Fruit fly (Drosophila melanogaster) whole organism, pupa: ENCODE data around the gene Jhbp15.

ENCODE experiments used
- CG10348 ChIP-seq: fragments of 200-800 bp; sonication (Bioruptor generic); IDR thresholded peaks from 2 replicates; pipeline ENCODE4 v1.3.6; 2022; ENCODE audit warnings: missing biosample characterization, missing genetic modification characterization
- CG12605 ChIP-seq: fragments of 200-800 bp; sonication (Bioruptor generic); IDR thresholded peaks from 2 replicates; pipeline ENCODE4 v1.3.6; 2022; ENCODE audit warnings: missing biosample characterization, missing genetic modification characterization
- CG13204 ChIP-seq: fragments of 200-800 bp; sonication (Bioruptor generic); optimal IDR thresholded peaks from 2 replicates; lab custom pipeline; 2018; ENCODE audit warnings: missing biosample characterization, mild to moderate bottlenecking, missing genetic modification characterization, moderate library complexity
- CG14655 ChIP-seq: fragments of 200-800 bp; sonication (Bioruptor generic); optimal IDR thresholded peaks from 3 replicates; lab custom pipeline; 2017; ENCODE audit warnings: mild to moderate bottlenecking, missing biosample characterization, missing genetic modification reagents, missing genetic modification characterization
- CG15710 ChIP-seq: fragments of 200-800 bp; sonication (Bioruptor generic); optimal IDR thresholded peaks from 2 replicates; lab custom pipeline; 2018; ENCODE audit warnings: missing biosample characterization, mild to moderate bottlenecking, missing genetic modification characterization, moderate library complexity
- CG17806 ChIP-seq: fragments of 200-800 bp; sonication (Bioruptor generic); optimal IDR thresholded peaks from 2 replicates; lab custom pipeline; 2018; ENCODE audit warnings: missing biosample characterization, mild to moderate bottlenecking, missing genetic modification characterization, moderate library complexity
- CG32121 ChIP-seq: fragments of 200-800 bp; sonication (Bioruptor generic); IDR thresholded peaks from 2 replicates; pipeline ENCODE4 v1.3.6; 2022; ENCODE audit warnings: missing biosample characterization, missing genetic modification characterization
- CG34367 ChIP-seq: fragments of 200-800 bp; sonication (Bioruptor generic); optimal IDR thresholded peaks from 2 replicates; lab custom pipeline; 2018; ENCODE audit warnings: missing biosample characterization, mild to moderate bottlenecking, missing genetic modification characterization
- CG4496 ChIP-seq: fragments of 200-800 bp; sonication (Bioruptor generic); IDR thresholded peaks from 3 replicates; pipeline ENCODE4 v1.3.6; 2022; ENCODE audit warnings: missing biosample characterization, missing genetic modification characterization
- CG8159 ChIP-seq: fragments of 200-800 bp; sonication (Bioruptor generic); optimal IDR thresholded peaks from 3 replicates; lab custom pipeline; 2018; ENCODE audit warnings: missing biosample characterization, mild to moderate bottlenecking, missing genetic modification characterization, moderate library complexity
- CG8301 ChIP-seq: fragments of 200-800 bp; sonication (Bioruptor generic); optimal IDR thresholded peaks from 2 replicates; lab custom pipeline; 2018; ENCODE audit warnings: missing biosample characterization, mild to moderate bottlenecking, missing genetic modification characterization
- CG9948 ChIP-seq: fragments of 200-800 bp; sonication (Bioruptor generic); optimal IDR thresholded peaks from 2 replicates; lab custom pipeline; 2018; ENCODE audit warnings: missing biosample characterization, mild to moderate bottlenecking, missing genetic modification characterization, moderate library complexity
- D1 ChIP-seq: fragments of 200-800 bp; sonication (Bioruptor generic); optimal IDR thresholded peaks from 2 replicates; lab custom pipeline; 2018; ENCODE audit warnings: missing biosample characterization, mild to moderate bottlenecking, missing genetic modification characterization, moderate library complexity
- EcR ChIP-seq: fragments of 200-800 bp; sonication (Bioruptor generic); optimal IDR thresholded peaks from 3 replicates; lab custom pipeline; 2019; ENCODE audit warnings: missing biosample characterization, missing genetic modification characterization, mild to moderate bottlenecking, moderate library complexity, missing genetic modification reagents
- Ets98B ChIP-seq: fragments of 200-800 bp; sonication (Bioruptor generic); IDR thresholded peaks from 2 replicates; pipeline ENCODE4 v1.3.6; 2022; ENCODE audit warnings: missing biosample characterization, missing genetic modification characterization
- Pif1A ChIP-seq: fragments of 200-800 bp; sonication (Bioruptor generic); optimal IDR thresholded peaks from 3 replicates; lab custom pipeline; 2016; ENCODE audit warnings: missing biosample characterization, missing genetic modification characterization
- Pif1B ChIP-seq: fragments of 200-800 bp; sonication (Bioruptor generic); optimal IDR thresholded peaks from 3 replicates; lab custom pipeline; 2016; ENCODE audit warnings: missing biosample characterization, missing genetic modification characterization
- Snoo ChIP-seq: fragments of 200-800 bp; sonication (Bioruptor generic); optimal IDR thresholded peaks from 3 replicates; lab custom pipeline; 2017; ENCODE audit warnings: missing biosample characterization, mild to moderate bottlenecking, missing genetic modification characterization, inconsistent platforms
- fd96Ca ChIP-seq: fragments of 200-800 bp; sonication (Bioruptor generic); IDR thresholded peaks from 3 replicates; pipeline ENCODE4 v1.3.6; 2022; ENCODE audit warnings: missing biosample characterization, missing genetic modification characterization
- gl ChIP-seq: fragments of 200-800 bp; sonication (Bioruptor generic); optimal IDR thresholded peaks from 2 replicates; lab custom pipeline; 2018; ENCODE audit warnings: missing biosample characterization, mild to moderate bottlenecking, missing genetic modification characterization
- rn ChIP-seq: fragments of 200-800 bp; sonication (Bioruptor generic); IDR thresholded peaks from 2 replicates; pipeline ENCODE4 v1.3.6; 2022; ENCODE audit warnings: missing biosample characterization, missing genetic modification characterization

Jhbp15 gene

DNA sequence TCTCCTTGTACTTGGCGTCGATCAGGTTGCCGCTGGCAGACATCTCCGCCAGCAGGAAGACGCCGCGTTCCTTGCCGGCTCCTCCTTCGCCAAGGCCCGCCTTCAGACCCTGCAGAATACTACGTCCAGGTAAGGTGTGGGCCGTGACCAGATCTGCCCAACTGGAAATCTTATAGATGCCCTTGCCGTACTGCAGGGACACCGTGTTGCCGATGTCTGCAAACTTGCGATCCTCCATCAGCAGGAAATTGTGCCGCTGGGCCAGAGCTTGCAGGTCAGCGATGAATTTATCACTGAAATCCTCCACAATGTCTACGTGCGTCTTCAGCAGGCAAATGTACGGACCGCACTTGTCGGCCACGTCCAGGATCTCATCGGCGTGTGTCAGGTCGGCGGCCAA, 20.5 kb upstream of the Jhbp15 start:
- TF ChIP-seq CG15710: no peak
- no peak for TF ChIP-seq CG34367 (tag; lab: Kevin White, UChicago)
- no peak for TF ChIP-seq CG32121
- no peak for TF ChIP-seq CG12605
- no peak for TF ChIP-seq CG4496
- TF ChIP-seq gl (tag; lab: Kevin White, UChicago): no peak
- no peak for TF ChIP-seq CG14655
- TF ChIP-seq Pif1A (GFP tag; lab: Kevin White, UChicago): no peak
- no peak for TF ChIP-seq rn
- TF ChIP-seq CG8159 (tag; lab: Kevin White, UChicago): no peak
- no peak for TF ChIP-seq Pif1B
- TF ChIP-seq D1 (tag; lab: Kevin White, UChicago): no peak
- no peak for TF ChIP-seq CG13204 (GFP tag; lab: Kevin White, UChicago)
- no peak for TF ChIP-seq fd96Ca (GFP tag; lab: Robert Waterston, UW)
- TF ChIP-seq CG9948: no peak
- TF ChIP-seq CG8301 (tag; lab: Kevin White, UChicago): no peak
- no peak for TF ChIP-seq Snoo (tag; lab: Kevin White, UChicago)
- TF ChIP-seq CG17806 (tag; lab: Kevin White, UChicago): no peak

DNA sequence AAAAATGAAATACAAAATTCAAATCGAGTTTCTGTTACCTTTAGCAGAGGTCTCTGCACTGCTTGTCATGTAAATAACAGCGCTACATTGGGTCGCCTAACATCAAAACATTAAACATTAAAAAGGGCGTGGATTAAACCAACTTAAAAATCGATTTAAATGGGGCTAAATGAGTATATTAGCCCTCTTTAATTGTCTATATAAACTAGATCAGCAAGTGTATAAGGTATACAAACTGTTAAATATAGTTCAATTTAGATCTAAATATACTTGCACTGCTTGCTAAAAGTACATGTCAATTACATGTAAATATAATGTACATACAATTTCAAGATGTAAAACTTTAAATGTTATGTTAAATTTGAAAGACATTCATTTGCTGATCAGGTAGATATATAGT, 19.0 kb upstream of the Jhbp15 start:
- TF ChIP-seq CG4496 (no peak), CG14655 (no peak), Ets98B (no peak), CG12605 (no peak), D1 (tag; lab: Kevin White, UChicago) (peak; percentile 58), CG15710 (no peak), Pif1B (no peak), CG8301 (tag; lab: Kevin White, UChicago) (no peak), rn (no peak)

DNA sequence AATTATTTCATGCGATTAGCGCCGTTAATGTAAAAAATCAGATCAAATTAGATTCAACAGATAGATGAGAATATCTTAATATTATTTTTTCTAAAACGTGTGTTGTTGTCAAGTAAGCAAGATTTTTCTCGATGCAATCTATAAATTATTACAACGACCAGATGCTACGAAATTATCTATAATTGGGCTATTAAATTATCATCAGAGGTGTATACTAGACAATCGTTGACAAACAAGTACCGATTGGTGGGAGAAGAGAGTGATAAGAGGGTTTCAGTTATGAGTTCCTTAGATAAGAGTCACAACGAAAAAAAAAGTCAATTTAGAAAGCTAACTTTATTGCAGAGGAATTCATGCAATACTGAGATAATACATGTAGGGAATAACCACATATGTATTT, 16.8 kb upstream of the Jhbp15 start:
- no peak for TF ChIP-seq CG17806 (tag; lab: Kevin White, UChicago)
- no peak for TF ChIP-seq CG12605
- TF ChIP-seq CG34367 (tag; lab: Kevin White, UChicago): no peak
- TF ChIP-seq CG8301 (tag; lab: Kevin White, UChicago): no peak
- no peak for TF ChIP-seq CG9948
- no peak for TF ChIP-seq gl (tag; lab: Kevin White, UChicago)
- no peak for TF ChIP-seq CG8159 (tag; lab: Kevin White, UChicago)
- no peak for TF ChIP-seq CG13204 (GFP tag; lab: Kevin White, UChicago)
- TF ChIP-seq fd96Ca (GFP tag; lab: Robert Waterston, UW): no peak
- no peak for TF ChIP-seq CG4496
- TF ChIP-seq CG10348 (GFP tag; lab: Robert Waterston, UW): no peak
- no peak for TF ChIP-seq Pif1A (GFP tag; lab: Kevin White, UChicago)
- no peak for TF ChIP-seq EcR
- TF ChIP-seq Ets98B: no peak
- no peak for TF ChIP-seq Snoo (tag; lab: Kevin White, UChicago)
- no peak for TF ChIP-seq CG15710
- no peak for TF ChIP-seq rn

DNA sequence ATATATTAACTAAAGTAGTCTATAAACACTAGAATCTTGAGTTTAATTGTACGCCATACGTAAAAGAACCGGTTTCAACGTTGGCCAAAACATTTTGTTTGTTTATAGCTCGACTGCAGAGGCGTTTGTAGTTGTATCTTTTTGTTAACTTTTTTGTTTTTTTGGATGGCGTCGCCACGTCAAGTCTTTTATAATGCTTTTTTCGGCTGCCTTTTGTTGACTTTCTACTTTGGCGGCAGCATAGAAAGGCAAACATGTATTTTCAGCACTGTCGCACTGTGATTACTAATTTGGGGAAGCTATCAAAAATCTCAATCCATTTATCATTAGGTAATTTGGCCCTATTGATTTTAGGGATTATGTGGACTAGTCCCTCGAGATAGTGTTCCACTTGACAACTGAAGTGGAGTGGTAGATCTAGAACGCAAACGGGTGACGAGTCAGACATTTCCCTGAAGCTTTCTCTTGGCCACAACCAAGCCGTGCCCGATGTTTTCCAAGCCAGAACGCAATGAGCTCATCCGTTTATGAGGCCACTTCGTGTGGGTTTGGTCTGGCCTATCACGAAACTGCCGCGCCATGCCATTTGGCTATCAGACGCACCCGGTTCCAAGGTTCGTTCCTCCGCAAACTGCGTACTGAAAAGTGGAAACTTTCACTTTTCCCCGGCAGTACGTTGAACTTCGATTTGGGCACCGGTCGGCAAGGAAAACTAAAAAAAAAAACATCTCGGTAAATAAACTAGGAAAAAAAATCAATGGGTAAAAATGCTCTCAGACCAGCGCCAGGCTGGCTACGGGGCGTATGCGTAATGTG, 15.9 kb upstream of the Jhbp15 start:
- TF ChIP-seq Pif1A (GFP tag; lab: Kevin White, UChicago) (no peak), CG4496 (peak; percentile 62; the same call in 2 of the 3 replicates), CG12605 (0 out of 2 replicates have a peak, but pooled peaks have one; percentile 13)
- TF ChIP-seq, all 21 proteins: peak for 2

DNA sequence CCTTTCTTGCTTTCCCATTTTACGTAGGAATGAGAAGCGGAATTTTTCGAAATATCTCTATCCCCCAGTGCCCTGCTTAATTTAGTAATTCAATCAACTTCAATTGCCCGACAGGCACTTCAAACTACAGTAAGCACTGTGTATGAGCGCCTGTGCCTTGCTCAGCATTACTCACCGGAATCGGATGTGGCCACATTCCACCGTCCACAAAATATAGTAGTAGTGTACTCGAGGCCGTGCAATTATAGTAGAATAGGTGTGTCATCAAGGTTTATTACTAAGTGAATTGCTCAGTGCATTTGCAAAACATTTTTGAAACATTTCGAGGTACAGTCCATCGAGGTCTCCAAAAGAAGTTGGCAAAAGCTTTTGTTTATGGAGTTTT, 14.9 kb upstream of the Jhbp15 start:
- TF ChIP-seq fd96Ca (GFP tag; lab: Robert Waterston, UW) (no peak), CG4496 (peak; percentile 46; the same call in 2 of the 3 replicates), CG32121 (peak; percentile 48)

DNA sequence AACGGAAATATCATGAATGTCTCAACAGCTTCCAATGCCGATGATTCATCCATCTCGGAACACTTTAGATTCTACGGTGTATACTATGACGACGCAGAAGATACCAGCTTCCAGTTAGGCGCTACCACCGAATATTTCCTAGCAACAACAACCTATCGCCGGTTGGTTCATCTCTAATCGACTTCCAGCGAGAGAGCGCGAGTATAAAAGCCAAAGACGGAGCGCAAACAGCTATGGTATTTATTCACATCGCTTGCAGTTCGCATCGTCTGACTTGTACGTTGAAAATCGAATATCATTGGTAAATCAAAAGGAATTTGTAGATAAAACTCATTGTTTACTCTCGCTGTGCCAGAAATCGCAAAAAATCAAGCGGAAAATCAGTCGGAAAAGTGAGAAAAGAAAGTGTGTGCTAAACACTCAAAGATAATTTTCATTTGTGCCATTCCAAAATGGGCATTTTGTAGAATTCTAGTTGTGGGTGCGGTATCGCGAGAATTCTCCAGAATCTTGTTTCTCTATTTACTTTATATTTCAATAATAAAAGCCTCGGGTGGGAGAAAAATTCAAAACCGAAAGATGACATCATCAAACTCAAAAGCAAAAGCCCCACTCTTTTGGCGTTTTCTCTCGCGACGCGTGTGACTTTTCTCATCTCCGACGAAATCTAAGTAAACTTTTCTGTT, 14.4 kb upstream of the Jhbp15 start, which contains the start of gene AnxB9:
TSS of gene AnxB9 (plus strand) at position 232 of the 686 bp plus-strand sequence.
- TF ChIP-seq Pif1B (peak; percentile 25), fd96Ca (GFP tag; lab: Robert Waterston, UW) (no peak), CG14655 (no peak), CG4496 (peak; percentile 56; the same call in 1 of the 3 replicates), CG15710 (peak; percentile 3), CG10348 (GFP tag; lab: Robert Waterston, UW) (no peak), Ets98B (peak; percentile 47), CG17806 (tag; lab: Kevin White, UChicago) (peak; percentile 4), gl (tag; lab: Kevin White, UChicago) (no peak), CG9948 (no peak), Snoo (tag; lab: Kevin White, UChicago) (peak; percentile 12), EcR (peak; percentile 3), CG32121 (peak; percentile 51; the same call in 1 of the 2 replicates), CG12605 (peak; percentile 51; the same call in 1 of the 2 replicates), CG34367 (tag; lab: Kevin White, UChicago) (no peak), CG8159 (tag; lab: Kevin White, UChicago) (no peak), CG8301 (tag; lab: Kevin White, UChicago) (no peak), CG13204 (GFP tag; lab: Kevin White, UChicago) (no peak), rn (no peak), D1 (tag; lab: Kevin White, UChicago) (no peak), Pif1A (GFP tag; lab: Kevin White, UChicago) (peak; percentile 32)
